Worm (Caenorhabditis elegans) whole organism, L4 larva: Measurements from ENCODE around the gene srw-118.

Source experiments
- ZK546.5 ChIP-seq, 2 experiments: sonication (generic microtip); optimal IDR thresholded peaks; 2 replicates each; lab custom pipeline; 2017; ENCODE audit warnings: missing biosample characterization in 2 of 2, missing genetic modification characterization in 2 of 2
- aly-2 ChIP-seq: sonication (generic microtip); optimal IDR thresholded peaks from 2 replicates; lab custom pipeline; 2018; ENCODE audit warnings: missing biosample characterization, missing genetic modification characterization
- ceh-44 ChIP-seq: fragments of 200-800 bp; sonication (Bioruptor generic); IDR thresholded peaks from 2 replicates; pipeline ENCODE4 v1.3.6; 2022; ENCODE audit warnings: missing genetic modification reagents, missing genetic modification characterization, missing compliant biosample characterization
- gei-8 ChIP-seq: fragments of 200-800 bp; sonication (Bioruptor generic); optimal IDR thresholded peaks from 2 replicates; lab custom pipeline; 2018; ENCODE audit warnings: mild to moderate bottlenecking, missing genetic modification characterization, missing compliant biosample characterization
- hlh-30 ChIP-seq: sonication (generic microtip); optimal IDR thresholded peaks from 2 replicates; lab custom pipeline; 2017; ENCODE audit warnings: antibody characterized with exemption, mild to moderate bottlenecking, missing genetic modification characterization, missing compliant biosample characterization; ENCODE audit not compliant: insufficient read depth
- lin-39 ChIP-seq: fragments of 150-350 bp; optimal IDR thresholded peaks from 2 replicates; lab custom pipeline; 2014; ENCODE audit warnings: missing biosample characterization, missing genetic modification reagents, missing genetic modification characterization
- mdl-1 ChIP-seq, 2 experiments: fragments of 150-350 bp in 1 of 2; sonication (generic microtip) in 1 of 2; optimal IDR thresholded peaks; 2 replicates each; lab custom pipeline; 2014 to 2017; ENCODE audit warnings: missing biosample characterization in 2 of 2, missing genetic modification characterization in 2 of 2
- nhr-237 ChIP-seq: sonication (generic microtip); optimal IDR thresholded peaks from 2 replicates; lab custom pipeline; 2017; ENCODE audit warnings: missing biosample characterization, missing genetic modification characterization
- pha-4 ChIP-seq, 2 experiments: fragments of 150-350 bp in 1 of 2; fragments of 200-800 bp in 1 of 2; sonication (Bioruptor generic) in 1 of 2; IDR thresholded peaks in 1 of 2; optimal IDR thresholded peaks in 1 of 2; 2 replicates each; pipeline versions ENCODE4 v1.3.6 to Lab custom; 2014 to 2022; ENCODE audit warnings: missing genetic modification characterization in 2 of 2, missing genetic modification reagents in 2 of 2, missing biosample characterization in 1 of 2, missing compliant biosample characterization in 1 of 2
- zag-1 ChIP-seq: fragments of 150-350 bp; optimal IDR thresholded peaks from 2 replicates; lab custom pipeline; 2014; ENCODE audit warnings: missing biosample characterization, missing genetic modification characterization

DNA sequence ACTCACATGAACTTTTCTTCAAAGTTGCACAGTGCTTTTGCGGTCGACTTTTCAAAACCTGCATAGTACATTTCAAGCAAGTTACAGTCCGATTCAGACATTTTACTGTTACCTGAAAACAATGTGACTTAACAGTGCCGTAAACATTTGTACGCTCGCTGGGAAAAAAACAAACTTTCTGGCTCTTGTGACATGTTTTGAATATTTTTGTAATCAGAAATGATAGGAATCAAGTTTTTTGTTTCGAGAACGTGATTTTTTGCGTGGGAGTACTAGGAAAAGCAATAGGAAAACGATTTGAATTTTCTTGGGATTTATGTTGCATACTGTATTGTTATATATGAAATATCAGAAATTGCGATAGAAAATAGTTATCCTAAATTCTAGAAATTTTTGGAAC, 16.2 kb upstream of the srw-118 start, which contains the start of gene srw-120:
- no peak for TF ChIP-seq ZK546.5 (tag; optimal IDR thresholded peaks at IDR 0.05; lab: Kevin White, UChicago)
- TF ChIP-seq hlh-30 (tag; lab: Kevin White, UChicago), result no peak
- no peak for TF ChIP-seq pha-4 (GFP tag; IDR thresholded peaks at IDR 0.05; lab: Robert Waterston, UW)
- TF ChIP-seq pha-4 (tag; optimal IDR thresholded peaks at IDR 0.05; lab: Kevin White, UChicago), result no peak
- no peak for TF ChIP-seq nhr-237 (tag; lab: Kevin White, UChicago)
- TF ChIP-seq ceh-44 (GFP tag; lab: Robert Waterston, UW), result no peak
- no peak for TF ChIP-seq zag-1
- TF ChIP-seq mdl-1 (tag; optimal IDR thresholded peaks at IDR 0.05; lab: Kevin White, UChicago), result no peak
- no peak for TF ChIP-seq gei-8
- TF ChIP-seq aly-2 (tag; lab: Kevin White, UChicago), result no peak
- no peak for TF ChIP-seq lin-39 (tag; lab: Kevin White, UChicago)
